Worm (Caenorhabditis elegans) whole organism, midembryonic: ENCODE data around the gene F53F4.7.
A peak's percentile ranks its signal among the peaks of the same experiment; 100 is the strongest.

ENCODE experiments used
- T22C8.4 ChIP-seq: fragments of 200-800 bp; sonication (Bioruptor generic); IDR thresholded peaks from 2 replicates; pipeline ENCODE4 v1.3.6; 2022; ENCODE audit warnings: missing genetic modification characterization, missing compliant biosample characterization
- cog-1 ChIP-seq: sonication (generic microtip); optimal IDR thresholded peaks from 2 replicates; lab custom pipeline; 2016; ENCODE audit warnings: missing genetic modification characterization, missing compliant biosample characterization
- flt-1 ChIP-seq: fragments of 200-800 bp; sonication (Bioruptor generic); IDR thresholded peaks from 2 replicates; pipeline ENCODE4 v1.3.6; 2022; ENCODE audit warnings: missing genetic modification characterization, missing compliant biosample characterization
- klf-2 ChIP-seq: fragments of 200-800 bp; sonication (Bioruptor generic); conservative IDR thresholded peaks from 2 replicates; pipeline ENCODE4 v1.3.6; 2022; ENCODE audit warnings: missing genetic modification reagents, missing genetic modification characterization, missing compliant biosample characterization
- med-1 ChIP-seq: sonication (generic microtip); optimal IDR thresholded peaks from 2 replicates; lab custom pipeline; 2017; ENCODE audit warnings: missing genetic modification characterization, mild to moderate bottlenecking, missing compliant biosample characterization, antibody characterized with exemption, missing genetic modification reagents; ENCODE audit not compliant: insufficient read depth
- ref-1 ChIP-seq: fragments of 200-800 bp; sonication (Bioruptor generic); conservative IDR thresholded peaks from 2 replicates; pipeline ENCODE4 v1.3.6; 2022; ENCODE audit warnings: missing genetic modification reagents, missing genetic modification characterization, missing compliant biosample characterization
- tab-1 ChIP-seq: fragments of 200-800 bp; sonication (Bioruptor generic); IDR thresholded peaks from 2 replicates; pipeline ENCODE4 v1.3.6; 2022; ENCODE audit warnings: missing genetic modification characterization, missing compliant biosample characterization
- ztf-23 ChIP-seq: fragments of 200-800 bp; sonication (Bioruptor generic); IDR thresholded peaks from 2 replicates; pipeline ENCODE4 v1.3.6; 2022; ENCODE audit warnings: missing genetic modification reagents, missing genetic modification characterization, missing compliant biosample characterization
- ztf-29 ChIP-seq: fragments of 200-800 bp; sonication (Bioruptor generic); IDR thresholded peaks from 2 replicates; pipeline ENCODE4 v1.3.6; 2022; ENCODE audit warnings: missing genetic modification reagents, missing genetic modification characterization, missing compliant biosample characterization

The F53F4.7 gene

DNA sequence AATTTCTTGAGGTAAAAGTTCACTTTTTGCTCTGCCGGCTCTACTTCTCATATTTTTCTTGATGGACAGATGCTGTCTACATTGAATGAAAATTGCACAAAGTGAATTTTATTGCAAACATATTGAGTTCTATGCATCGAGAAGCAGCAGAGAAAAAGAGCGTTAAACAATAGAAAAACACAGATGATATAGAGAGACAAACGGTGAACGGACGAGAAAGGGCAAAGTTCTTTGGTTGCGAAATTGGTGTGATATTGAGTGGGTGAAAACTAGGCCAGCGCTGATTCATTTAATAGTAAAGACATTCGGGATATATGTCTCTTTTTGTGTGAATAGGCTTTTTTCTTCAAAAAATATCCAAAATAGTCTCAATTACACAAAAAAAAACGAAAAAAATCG lies 40.6 kb upstream of the F53F4.7 start:
- TF ChIP-seq ztf-29 (GFP tag; lab: Robert Waterston, UW) (no peak), ref-1 (GFP tag; lab: Robert Waterston, UW) (no peak), med-1 (GFP tag; lab: Kevin White, UChicago) (no peak), cog-1 (tag; lab: Kevin White, UChicago) (no peak), T22C8.4 (GFP tag; lab: Robert Waterston, UW) (no peak), tab-1 (GFP tag; lab: Robert Waterston, UW) (no peak), flt-1 (GFP tag; lab: Robert Waterston, UW) (no peak), ztf-23 (no peak), klf-2 (GFP tag; lab: Robert Waterston, UW) (no peak)

DNA sequence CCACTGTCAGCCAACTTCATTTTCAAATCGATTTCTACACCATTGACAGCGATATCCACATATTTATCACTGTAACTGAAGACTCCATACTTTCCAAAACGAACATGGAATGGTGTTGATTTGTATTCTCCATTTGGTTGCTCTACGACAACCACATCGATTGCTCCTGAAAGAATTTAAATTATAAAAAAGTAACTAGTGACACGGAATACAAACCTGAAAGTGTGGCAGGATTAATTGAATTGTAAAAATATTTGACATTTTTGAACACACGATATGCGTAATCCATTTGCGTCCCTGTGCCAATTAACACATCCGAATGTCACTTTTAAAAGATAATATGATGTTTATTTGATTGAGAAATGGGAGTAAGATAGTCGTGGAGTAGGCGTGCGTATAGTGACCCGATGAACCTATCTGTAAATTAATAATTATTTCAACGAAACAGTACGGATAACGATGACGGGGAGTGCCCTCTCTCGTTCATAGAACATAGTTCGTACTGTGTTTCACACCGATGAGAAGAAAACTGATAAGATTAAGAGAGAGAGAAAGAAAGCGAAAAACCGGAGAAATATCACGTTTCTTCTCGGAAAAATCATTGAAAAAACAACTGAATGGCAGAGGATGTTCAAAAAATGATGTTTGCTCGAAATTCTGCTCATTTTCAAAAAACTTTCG lies 40.1 kb upstream of the F53F4.7 start, which contains the start of gene lpin-1:
Gene lpin-1 (minus strand): TSS at position 417 of the 681 bp plus-strand sequence.
- no peak for TF ChIP-seq ztf-29 (GFP tag; lab: Robert Waterston, UW)
- no peak for TF ChIP-seq ref-1 (GFP tag; lab: Robert Waterston, UW)
- no peak for TF ChIP-seq klf-2 (GFP tag; lab: Robert Waterston, UW)
- TF ChIP-seq tab-1 (GFP tag; lab: Robert Waterston, UW): no peak
- TF ChIP-seq flt-1 (GFP tag; lab: Robert Waterston, UW): no peak
- no peak for TF ChIP-seq med-1 (GFP tag; lab: Kevin White, UChicago)
- no peak for TF ChIP-seq cog-1 (tag; lab: Kevin White, UChicago)
- no peak for TF ChIP-seq T22C8.4 (GFP tag; lab: Robert Waterston, UW)
- no peak for TF ChIP-seq ztf-23

DNA sequence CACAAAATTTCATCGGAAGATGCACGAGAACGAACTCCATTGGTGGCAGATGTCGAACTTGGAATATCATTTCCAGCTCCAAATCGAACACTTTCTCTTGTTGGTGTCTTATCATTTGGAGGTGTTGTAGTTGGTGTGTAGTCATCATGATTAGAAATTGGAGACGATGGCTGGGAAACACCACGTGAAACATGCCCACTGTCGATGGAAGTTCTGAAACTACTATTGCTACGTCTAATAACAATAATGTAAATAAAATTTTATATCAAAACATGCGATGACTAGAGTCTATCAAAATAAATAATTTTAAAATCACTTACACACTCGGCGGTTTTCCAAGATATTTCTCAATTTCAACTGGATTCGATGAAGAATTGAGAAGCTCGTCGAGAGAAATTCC lies 38.6 kb upstream of the F53F4.7 start:
- TF ChIP-seq T22C8.4 (GFP tag; lab: Robert Waterston, UW): no peak
- no peak for TF ChIP-seq ref-1 (GFP tag; lab: Robert Waterston, UW)
- TF ChIP-seq med-1 (GFP tag; lab: Kevin White, UChicago): no peak
- no peak for TF ChIP-seq klf-2 (GFP tag; lab: Robert Waterston, UW)

DNA sequence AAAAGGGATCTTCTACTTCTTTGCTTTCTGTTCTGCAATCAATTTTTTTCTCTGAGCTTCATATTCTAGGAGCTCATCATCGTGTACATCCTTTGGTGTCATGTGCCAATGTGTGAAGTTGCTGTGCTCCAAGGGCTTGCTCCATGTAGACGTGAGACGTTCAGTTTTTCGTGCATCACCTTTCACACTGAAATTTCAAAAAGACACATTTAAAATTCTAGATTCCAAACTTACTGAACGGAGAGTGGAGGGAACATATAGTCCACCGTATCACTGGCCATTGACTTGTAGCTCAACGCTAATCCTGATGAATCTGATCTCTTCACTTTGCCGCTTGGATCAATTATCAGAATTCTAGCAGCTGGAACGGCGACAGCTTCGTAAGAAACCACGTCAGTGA lies 37.0 kb upstream of the F53F4.7 start:
- no peak for TF ChIP-seq flt-1 (GFP tag; lab: Robert Waterston, UW)
- no peak for TF ChIP-seq tab-1 (GFP tag; lab: Robert Waterston, UW)
- no peak for TF ChIP-seq ztf-23
- TF ChIP-seq ztf-29 (GFP tag; lab: Robert Waterston, UW): no peak
- TF ChIP-seq klf-2 (GFP tag; lab: Robert Waterston, UW): no peak
- no peak for TF ChIP-seq T22C8.4 (GFP tag; lab: Robert Waterston, UW)
- no peak for TF ChIP-seq ref-1 (GFP tag; lab: Robert Waterston, UW)
- no peak for TF ChIP-seq cog-1 (tag; lab: Kevin White, UChicago)
- no peak for TF ChIP-seq med-1 (GFP tag; lab: Kevin White, UChicago)

DNA sequence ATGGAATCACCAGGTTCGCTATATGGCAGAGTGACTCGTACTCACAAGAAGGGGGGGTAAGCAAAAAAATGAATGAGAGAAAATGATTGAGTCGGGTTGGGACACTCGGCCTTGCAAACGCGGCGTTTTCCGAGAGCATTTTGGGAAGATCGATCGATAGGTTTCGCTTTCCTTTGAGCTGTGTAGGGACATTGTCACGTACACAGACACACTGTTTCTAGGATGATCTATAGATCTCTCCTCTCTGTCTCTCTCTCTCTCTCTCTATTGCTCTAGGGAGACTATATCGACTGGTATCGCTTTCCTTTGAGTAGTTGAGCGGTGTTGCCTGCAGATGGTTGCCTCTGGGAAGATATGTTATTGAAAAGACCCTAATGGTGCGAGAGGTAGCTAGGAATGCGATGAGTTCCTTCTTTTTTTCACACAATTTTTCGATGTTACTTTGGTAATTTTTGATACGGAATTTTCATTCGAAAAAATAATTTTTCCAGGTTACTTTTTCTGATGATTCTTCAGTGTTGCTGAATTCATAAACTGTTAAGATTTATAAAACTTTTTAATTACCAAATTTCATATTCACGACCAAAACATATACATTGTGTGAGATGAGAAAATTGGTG lies 36.1 kb upstream of the F53F4.7 start, which contains the start of gene H37A05.4:
Gene H37A05.4 (minus strand): TSS at position 51 of the 620 bp plus-strand sequence.
- no peak for TF ChIP-seq flt-1 (GFP tag; lab: Robert Waterston, UW)
- no peak for TF ChIP-seq med-1 (GFP tag; lab: Kevin White, UChicago)

DNA sequence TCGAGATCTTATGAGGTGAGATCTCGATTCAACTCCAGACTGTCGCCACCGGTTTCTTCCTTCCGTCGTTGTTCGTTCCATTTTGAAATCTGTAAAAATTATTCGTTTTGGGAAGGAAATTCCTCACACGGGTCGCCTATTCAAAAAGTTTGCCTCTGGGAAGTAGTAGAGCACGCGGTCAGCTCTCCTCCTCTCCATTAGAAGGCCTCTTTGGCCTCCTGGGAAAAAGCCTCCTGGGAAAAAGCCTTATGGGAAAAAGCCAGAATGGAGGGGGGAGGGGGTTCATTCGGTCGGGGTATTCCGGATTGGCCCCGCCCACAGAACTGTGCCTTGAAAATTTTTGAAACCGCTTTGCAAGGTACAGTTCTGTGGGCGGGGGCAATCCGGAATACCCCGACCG lies 33.8 kb upstream of the F53F4.7 start:
- TF ChIP-seq T22C8.4 (GFP tag; lab: Robert Waterston, UW) (no peak), ztf-29 (GFP tag; lab: Robert Waterston, UW) (no peak), ref-1 (GFP tag; lab: Robert Waterston, UW) (no peak), klf-2 (GFP tag; lab: Robert Waterston, UW) (no peak), tab-1 (GFP tag; lab: Robert Waterston, UW) (no peak), ztf-23 (no peak), flt-1 (GFP tag; lab: Robert Waterston, UW) (no peak), med-1 (GFP tag; lab: Kevin White, UChicago) (no peak), cog-1 (tag; lab: Kevin White, UChicago) (no peak)

DNA sequence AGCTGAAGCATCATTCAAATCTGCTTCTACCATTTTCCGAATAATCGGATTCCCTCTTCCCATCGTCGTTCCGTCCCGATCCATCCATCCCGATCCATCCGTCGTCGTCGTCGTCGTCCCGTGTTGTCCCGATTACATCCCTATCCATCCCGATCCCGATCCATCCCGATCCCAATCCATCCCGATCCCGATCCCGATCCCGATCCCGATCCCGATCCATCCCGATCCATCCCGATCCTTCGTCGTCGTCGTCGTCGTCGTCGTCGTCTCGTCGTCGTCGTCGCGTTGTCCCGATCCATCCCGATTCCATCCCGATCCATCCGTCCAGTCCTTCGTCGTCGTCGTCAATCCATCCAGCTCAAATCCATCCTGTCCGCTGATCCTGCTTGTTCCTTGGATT lies 33.4 kb upstream of the F53F4.7 start:
- TF ChIP-seq ref-1 (GFP tag; lab: Robert Waterston, UW) (no peak), T22C8.4 (GFP tag; lab: Robert Waterston, UW) (no peak), klf-2 (GFP tag; lab: Robert Waterston, UW) (no peak), cog-1 (tag; lab: Kevin White, UChicago) (no peak), ztf-23 (no peak), tab-1 (GFP tag; lab: Robert Waterston, UW) (no peak), med-1 (GFP tag; lab: Kevin White, UChicago) (no peak)

DNA sequence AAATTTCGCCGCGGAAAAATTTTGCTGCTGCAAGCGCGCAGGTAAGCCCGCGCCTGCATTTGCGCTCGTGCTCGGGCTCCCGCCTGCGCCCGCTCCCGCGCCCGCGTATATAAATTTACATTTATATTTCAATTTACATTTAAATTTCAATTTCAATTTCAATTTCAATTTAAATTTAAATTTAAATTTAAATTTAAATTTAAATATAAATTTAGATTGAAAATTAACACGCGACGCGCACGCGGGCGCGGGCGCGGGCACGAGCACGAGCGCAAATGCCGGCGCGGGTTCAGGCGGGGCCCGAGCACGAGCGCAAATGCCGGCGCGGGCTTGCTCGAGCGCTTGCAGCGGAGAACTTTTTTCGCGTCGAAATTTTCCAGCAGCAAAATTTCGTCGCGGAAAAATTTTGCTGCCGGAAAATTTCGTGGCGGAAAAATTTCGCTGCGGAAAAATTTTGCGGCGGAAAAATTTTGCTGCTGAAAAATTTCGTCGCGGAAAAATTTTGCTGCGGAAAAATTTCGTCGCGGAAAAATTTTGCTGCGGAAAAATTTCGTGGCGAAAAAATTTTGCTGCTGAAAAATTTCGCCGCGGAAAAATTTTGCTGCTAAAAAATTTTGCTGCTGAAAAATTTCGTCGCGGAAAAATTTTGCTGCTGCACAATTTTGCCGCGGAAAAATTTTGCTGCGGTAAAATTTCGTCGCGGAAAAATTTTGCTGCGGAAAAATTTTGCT lies 32.2 kb upstream of the F53F4.7 start:
- TF ChIP-seq ztf-29 (GFP tag; lab: Robert Waterston, UW): peak; percentile 47; the same call in 1 of the 2 replicates
- peak; percentile 70 for TF ChIP-seq klf-2 (GFP tag; lab: Robert Waterston, UW)
- TF ChIP-seq T22C8.4 (GFP tag; lab: Robert Waterston, UW): no peak
- TF ChIP-seq flt-1 (GFP tag; lab: Robert Waterston, UW): peak; percentile 31
- TF ChIP-seq cog-1 (tag; lab: Kevin White, UChicago): no peak
- no peak for TF ChIP-seq med-1 (GFP tag; lab: Kevin White, UChicago)
- TF ChIP-seq tab-1 (GFP tag; lab: Robert Waterston, UW): peak; percentile 68; the same call in 1 of the 2 replicates
- no peak; the same call in 1 of the 2 replicates for TF ChIP-seq ref-1 (GFP tag; lab: Robert Waterston, UW)
- peak; percentile 51; the same call in 1 of the 2 replicates for TF ChIP-seq ztf-23
